Fruit fly (Drosophila melanogaster) whole organism, embryonic: ENCODE data around the gene CG4914.
A peak's percentile ranks its signal among the peaks of the same experiment; 100 is the strongest.

ENCODE experiments used
- ATbp ChIP-seq: fragments of 200-800 bp; sonication (Bioruptor generic); optimal IDR thresholded peaks from 2 replicates; lab custom pipeline; 2017; ENCODE audit warnings: missing biosample characterization, mild to moderate bottlenecking, missing genetic modification characterization, missing genetic modification reagents
- Atf6 ChIP-seq: fragments of 200-800 bp; sonication (Bioruptor generic); IDR thresholded peaks from 2 replicates; pipeline ENCODE4 v1.3.6; 2022; ENCODE audit warnings: missing biosample characterization, missing genetic modification characterization
- Awh ChIP-seq: fragments of 200-800 bp; sonication (Bioruptor generic); IDR thresholded peaks from 2 replicates; pipeline ENCODE4, ENCODE4 v1.3.6; 2022; ENCODE audit warnings: missing biosample characterization, missing genetic modification characterization
- B-H2 ChIP-seq: fragments of 200-800 bp; sonication (Bioruptor generic); optimal IDR thresholded peaks from 2 replicates; lab custom pipeline; 2018; ENCODE audit warnings: missing biosample characterization, mild to moderate bottlenecking, missing genetic modification characterization
- CG10209 ChIP-seq: fragments of 200-800 bp; sonication (Bioruptor generic); optimal IDR thresholded peaks from 3 replicates; lab custom pipeline; 2017; ENCODE audit warnings: missing biosample characterization, mild to moderate bottlenecking, missing genetic modification characterization, missing genetic modification reagents
- CG10274 ChIP-seq: fragments of 200-800 bp; sonication (Bioruptor generic); optimal IDR thresholded peaks from 3 replicates; lab custom pipeline; 2017; ENCODE audit warnings: missing biosample characterization, mild to moderate bottlenecking, missing genetic modification characterization
- CG10565 ChIP-seq: fragments of 200-800 bp; sonication (Bioruptor generic); optimal IDR thresholded peaks from 3 replicates; lab custom pipeline; 2016; ENCODE audit warnings: missing biosample characterization, mild to moderate bottlenecking, missing genetic modification characterization
- CG11398 ChIP-seq: fragments of 200-800 bp; sonication (Bioruptor generic); optimal IDR thresholded peaks from 2 replicates; lab custom pipeline; 2016; ENCODE audit warnings: missing biosample characterization, missing genetic modification characterization
- CG12659 ChIP-seq: fragments of 200-800 bp; sonication (Bioruptor generic); optimal IDR thresholded peaks from 3 replicates; lab custom pipeline; 2017; ENCODE audit warnings: mild to moderate bottlenecking, missing biosample characterization, missing genetic modification reagents, missing genetic modification characterization
- CG12744 ChIP-seq: fragments of 200-800 bp; sonication (Bioruptor generic); optimal IDR thresholded peaks from 2 replicates; lab custom pipeline; 2016; ENCODE audit warnings: missing biosample characterization, missing genetic modification characterization
- CG12769 ChIP-seq: fragments of 200-800 bp; sonication (Bioruptor generic); optimal IDR thresholded peaks from 2 replicates; lab custom pipeline; 2019; ENCODE audit warnings: missing biosample characterization, mild to moderate bottlenecking, missing genetic modification characterization, moderate library complexity
- CG15011 ChIP-seq: fragments of 200-800 bp; sonication (Bioruptor generic); optimal IDR thresholded peaks from 3 replicates; lab custom pipeline; 2018; ENCODE audit warnings: missing biosample characterization, mild to moderate bottlenecking, missing genetic modification characterization
- CG2129 ChIP-seq: fragments of 200-800 bp; sonication (Bioruptor generic); IDR thresholded peaks from 2 replicates; pipeline ENCODE4 v1.3.6; 2022; ENCODE audit warnings: missing biosample characterization, missing genetic modification characterization; ENCODE audit not compliant: partially characterized antibody
- CG2678 ChIP-seq: fragments of 200-800 bp; sonication (Bioruptor generic); optimal IDR thresholded peaks from 3 replicates; lab custom pipeline; 2019; ENCODE audit warnings: missing biosample characterization, mild to moderate bottlenecking, missing genetic modification characterization, moderate library complexity
- CG31224 ChIP-seq: fragments of 200-800 bp; sonication (Bioruptor generic); IDR thresholded peaks from 2 replicates; pipeline ENCODE4 v1.3.6; 2022; ENCODE audit warnings: missing biosample characterization, missing genetic modification characterization
- CG31441 ChIP-seq: fragments of 200-800 bp; sonication (Bioruptor generic); IDR thresholded peaks from 2 replicates; pipeline ENCODE4 v1.3.6; 2022; ENCODE audit warnings: missing biosample characterization, missing genetic modification characterization
- CG3838 ChIP-seq: fragments of 200-800 bp; sonication (Bioruptor generic); optimal IDR thresholded peaks from 3 replicates; lab custom pipeline; 2016; ENCODE audit warnings: missing biosample characterization, missing genetic modification characterization
- CG6813 ChIP-seq: fragments of 200-800 bp; sonication (Bioruptor generic); optimal IDR thresholded peaks from 2 replicates; lab custom pipeline; 2017; ENCODE audit warnings: missing biosample characterization, missing genetic modification characterization, mild to moderate bottlenecking, moderate library complexity, missing genetic modification reagents
- CG7745 ChIP-seq: fragments of 200-800 bp; sonication (Bioruptor generic); optimal IDR thresholded peaks from 2 replicates; lab custom pipeline; 2018; ENCODE audit warnings: missing biosample characterization, mild to moderate bottlenecking, missing genetic modification characterization, moderate library complexity
- CG7786 ChIP-seq: fragments of 200-800 bp; sonication (Bioruptor generic); optimal IDR thresholded peaks from 2 replicates; lab custom pipeline; 2016; ENCODE audit warnings: missing biosample characterization, missing genetic modification characterization
- CG7963 ChIP-seq: fragments of 200-800 bp; sonication (Bioruptor generic); IDR thresholded peaks from 3 replicates; pipeline ENCODE4 v1.3.6; 2022; ENCODE audit warnings: missing biosample characterization, missing genetic modification characterization; ENCODE audit not compliant: partially characterized antibody
- CG8089 ChIP-seq: fragments of 200-800 bp; sonication (Bioruptor generic); optimal IDR thresholded peaks from 3 replicates; lab custom pipeline; 2016; ENCODE audit warnings: missing biosample characterization, missing genetic modification characterization
- Doc2 ChIP-seq: fragments of 200-800 bp; sonication (Bioruptor generic); IDR thresholded peaks from 2 replicates; pipeline ENCODE4 v1.3.6; 2022; ENCODE audit warnings: missing biosample characterization, missing genetic modification characterization
- Fer2 ChIP-seq: fragments of 200-800 bp; sonication (Bioruptor generic); optimal IDR thresholded peaks from 2 replicates; lab custom pipeline; 2018; ENCODE audit warnings: missing biosample characterization, mild to moderate bottlenecking, missing genetic modification characterization, moderate library complexity
- Hey ChIP-seq: fragments of 200-800 bp; sonication (Bioruptor generic); optimal IDR thresholded peaks from 3 replicates; lab custom pipeline; 2018; ENCODE audit warnings: missing biosample characterization, mild to moderate bottlenecking, missing genetic modification characterization
- Hr51 ChIP-seq, 2 experiments: fragments of 200-800 bp; sonication (Bioruptor generic); optimal IDR thresholded peaks; 2 replicates in 1 of 2; 3 replicates in 1 of 2; lab custom pipeline; 2016 to 2018; ENCODE audit warnings: missing biosample characterization in 2 of 2, missing genetic modification characterization in 2 of 2, mild to moderate bottlenecking in 1 of 2, moderate library complexity in 1 of 2
- MTF-1 ChIP-seq: fragments of 200-800 bp; sonication (Bioruptor generic); optimal IDR thresholded peaks from 2 replicates; lab custom pipeline; 2018; ENCODE audit warnings: missing biosample characterization, mild to moderate bottlenecking, missing genetic modification characterization, borderline replicate concordance
- Meics ChIP-seq: fragments of 200-800 bp; sonication (Bioruptor generic); optimal IDR thresholded peaks from 2 replicates; lab custom pipeline; 2017; ENCODE audit warnings: missing biosample characterization, mild to moderate bottlenecking, missing genetic modification characterization
- NK7.1 ChIP-seq: fragments of 200-800 bp; sonication (Bioruptor generic); optimal IDR thresholded peaks from 3 replicates; lab custom pipeline; 2016; ENCODE audit warnings: missing biosample characterization, missing genetic modification characterization
- Sin3A ChIP-seq: fragments of >200 bp; optimal IDR thresholded peaks from 2 replicates; lab custom pipeline; 2018
- Six4 ChIP-seq: fragments of 200-800 bp; sonication (Bioruptor generic); optimal IDR thresholded peaks from 2 replicates; lab custom pipeline; 2016; ENCODE audit warnings: missing biosample characterization, missing genetic modification characterization
- Spps ChIP-seq: fragments of 200-800 bp; sonication (Bioruptor generic); optimal IDR thresholded peaks from 2 replicates; lab custom pipeline; 2018; ENCODE audit warnings: missing biosample characterization, mild to moderate bottlenecking, missing genetic modification characterization
- Trl ChIP-seq, 3 experiments: fragments of >200 bp in 2 of 3; fragments of 200-800 bp in 1 of 3; sonication (Bioruptor generic) in 1 of 3; optimal IDR thresholded peaks; 2 replicates in 1 of 3; 3 replicates in 2 of 3; lab custom pipeline; 2016 to 2017; ENCODE audit warnings: missing biosample characterization in 1 of 3, missing genetic modification characterization in 1 of 3
- al ChIP-seq: fragments of 200-800 bp; sonication (Bioruptor generic); IDR thresholded peaks from 2 replicates; pipeline ENCODE4 v1.3.6; 2022; ENCODE audit warnings: missing biosample characterization, missing genetic modification characterization
- caup ChIP-seq: fragments of 200-800 bp; sonication (Bioruptor generic); optimal IDR thresholded peaks from 3 replicates; lab custom pipeline; 2017; ENCODE audit warnings: missing biosample characterization, mild to moderate bottlenecking, missing genetic modification characterization, moderate library complexity; ENCODE audit not compliant: severe bottlenecking
- chinmo ChIP-seq: fragments of 200-800 bp; sonication (Bioruptor generic); IDR thresholded peaks from 4 replicates; pipeline ENCODE4 v1.3.6; 2022; ENCODE audit warnings: missing biosample characterization, missing genetic modification characterization; ENCODE audit not compliant: partially characterized antibody
- chn ChIP-seq: fragments of 200-800 bp; sonication (Bioruptor generic); optimal IDR thresholded peaks from 2 replicates; lab custom pipeline; 2016; ENCODE audit warnings: missing biosample characterization, missing genetic modification characterization
- ewg ChIP-seq: fragments of 200-800 bp; sonication (Bioruptor generic); optimal IDR thresholded peaks from 3 replicates; lab custom pipeline; 2017; ENCODE audit warnings: mild to moderate bottlenecking, missing biosample characterization, missing genetic modification reagents, missing genetic modification characterization
- exex ChIP-seq: fragments of 200-800 bp; sonication (Bioruptor generic); optimal IDR thresholded peaks from 4 replicates; lab custom pipeline; 2018; ENCODE audit warnings: missing biosample characterization, mild to moderate bottlenecking, missing genetic modification characterization, moderate library complexity
- gcm2 ChIP-seq: fragments of 200-800 bp; sonication (Bioruptor generic); optimal IDR thresholded peaks from 2 replicates; lab custom pipeline; 2016; ENCODE audit warnings: missing biosample characterization, missing genetic modification characterization
- ken ChIP-seq: fragments of 200-800 bp; sonication (Bioruptor generic); IDR thresholded peaks from 3 replicates; pipeline ENCODE4 v1.3.6; 2022; ENCODE audit warnings: missing biosample characterization, missing genetic modification characterization
- nau ChIP-seq: fragments of 200-800 bp; sonication (Bioruptor generic); optimal IDR thresholded peaks from 3 replicates; lab custom pipeline; 2017; ENCODE audit warnings: missing biosample characterization, mild to moderate bottlenecking, missing genetic modification characterization, missing genetic modification reagents
- pan ChIP-seq, 4 experiments: fragments of >200 bp in 3 of 4; fragments of 200-800 bp in 1 of 4; sonication (Bioruptor generic) in 1 of 4; optimal IDR thresholded peaks in 3 of 4; IDR thresholded peaks in 1 of 4; 2 replicates each; pipeline versions ENCODE4 v1.3.6 to Lab custom; 2017 to 2022; ENCODE audit warnings: missing biosample characterization in 2 of 4, missing genetic modification characterization in 2 of 4, mixed read lengths in 1 of 4
- prd ChIP-seq, 3 experiments: fragments of >200 bp in 2 of 3; fragments of 200-800 bp in 1 of 3; sonication (Bioruptor generic) in 1 of 3; optimal IDR thresholded peaks in 2 of 3; IDR thresholded peaks in 1 of 3; 2 replicates in 2 of 3; 3 replicates in 1 of 3; pipeline versions ENCODE4 v1.3.6 to Lab custom; 2017 to 2022; ENCODE audit warnings: missing biosample characterization in 1 of 3, missing genetic modification characterization in 1 of 3
- seq ChIP-seq: fragments of 200-800 bp; sonication (Bioruptor generic); IDR thresholded peaks from 2 replicates; pipeline ENCODE4 v1.3.6; 2022; ENCODE audit warnings: missing biosample characterization, missing genetic modification characterization
- tap ChIP-seq: fragments of 200-800 bp; optimal IDR thresholded peaks from 3 replicates; lab custom pipeline; 2019; ENCODE audit warnings: missing biosample characterization, mild to moderate bottlenecking, missing genetic modification characterization, moderate library complexity
- tgo ChIP-seq: fragments of 200-800 bp; sonication (Bioruptor generic); IDR thresholded peaks from 3 replicates; pipeline ENCODE4 v1.3.6; 2022; ENCODE audit warnings: missing biosample characterization, missing genetic modification characterization
- trem ChIP-seq: fragments of 200-800 bp; optimal IDR thresholded peaks from 3 replicates; lab custom pipeline; 2019; ENCODE audit warnings: missing biosample characterization, mild to moderate bottlenecking, missing genetic modification characterization, moderate library complexity

The CG4914 gene

DNA sequence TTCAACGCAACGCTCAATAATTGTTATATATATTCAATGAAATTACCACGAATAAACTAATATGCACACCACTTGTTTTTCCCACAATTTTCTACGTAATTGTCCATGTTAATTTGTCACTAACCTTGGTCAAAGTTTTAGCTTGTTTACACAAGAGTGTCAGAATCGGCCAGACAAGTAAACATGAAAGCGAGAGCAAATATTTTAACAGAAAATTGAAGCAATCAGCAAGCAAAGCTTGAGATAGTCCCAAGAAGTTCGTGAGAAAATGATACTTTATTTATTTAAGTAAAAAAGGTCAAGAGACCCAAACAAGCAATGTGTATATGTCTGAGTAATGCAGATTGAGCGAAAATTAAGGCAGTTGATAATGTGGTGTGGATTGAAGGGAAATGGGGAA lies 30.1 kb upstream of the CG4914 start:
- peak; percentile 70 for TF ChIP-seq CG2678 (tag; lab: Kevin White, UChicago)
- TF ChIP-seq trem, result no peak
- no peak for TF ChIP-seq tap (tag; lab: Kevin White, UChicago)
- TF ChIP-seq ewg (GFP tag; lab: Kevin White, UChicago), result no peak
- peak; percentile 44 for TF ChIP-seq CG12659 (GFP tag; lab: Kevin White, UChicago)
- TF ChIP-seq CG8089 (GFP tag; lab: Kevin White, UChicago), result peak; percentile 5
- peak; percentile 66 for TF ChIP-seq Awh (GFP tag; lab: Robert Waterston, UW)
- no peak for TF ChIP-seq Doc2 (GFP tag; lab: Robert Waterston, UW)
- no peak for TF ChIP-seq Six4 (GFP tag; lab: Kevin White, UChicago)
- no peak for TF ChIP-seq prd (optimal IDR thresholded peaks at IDR 0.05; lab: Kevin White, UChicago)
- no peak for TF ChIP-seq prd (GFP tag; IDR thresholded peaks at IDR 0.05; lab: Robert Waterston, UW)
- TF ChIP-seq Atf6 (GFP tag; lab: Robert Waterston, UW), result peak; percentile 77
- no peak for TF ChIP-seq CG7745
- peak; percentile 44 for TF ChIP-seq CG11398
- peak; percentile 23 for TF ChIP-seq exex (tag; lab: Kevin White, UChicago)
- peak; percentile 46 for TF ChIP-seq ATbp
- no peak for TF ChIP-seq chn (GFP tag; lab: Kevin White, UChicago)
- no peak for TF ChIP-seq ken
- TF ChIP-seq chinmo (GFP tag; lab: Robert Waterston, UW), result no peak
- TF ChIP-seq Hey (tag; lab: Kevin White, UChicago), result peak; percentile 27
- peak; percentile 44 for TF ChIP-seq Meics
- TF ChIP-seq CG15011 (GFP tag; lab: Kevin White, UChicago), result peak; percentile 54
- 0 out of 3 replicates have a peak, but pooled peaks have one; percentile 19 for TF ChIP-seq tgo (GFP tag; lab: Robert Waterston, UW)
- no peak for TF ChIP-seq gcm2 (GFP tag; lab: Kevin White, UChicago)
- TF ChIP-seq seq (GFP tag; lab: Robert Waterston, UW), result peak; percentile 64
- no peak for TF ChIP-seq CG7963
- no peak for TF ChIP-seq CG31224
- TF ChIP-seq MTF-1 (GFP tag; lab: Kevin White, UChicago), result no peak
- TF ChIP-seq CG7786 (GFP tag; lab: Kevin White, UChicago), result peak; percentile 5
- TF ChIP-seq CG6813 (GFP tag; lab: Kevin White, UChicago), result peak; percentile 50
- TF ChIP-seq Fer2, result peak; percentile 65
- TF ChIP-seq CG12769, result peak; percentile 54
- peak; percentile 56 for TF ChIP-seq CG12744 (GFP tag; lab: Kevin White, UChicago)
- TF ChIP-seq CG31441 (GFP tag; lab: Robert Waterston, UW), result no peak
- TF ChIP-seq CG10274 (GFP tag; lab: Kevin White, UChicago), result peak; percentile 1
- no peak for TF ChIP-seq Sin3A
- TF ChIP-seq B-H2, result peak; percentile 36
- peak in 1 of 2 experiments; percentile 4 for TF ChIP-seq Trl (optimal IDR thresholded peaks at IDR 0.05; lab: Kevin White, UChicago)
- TF ChIP-seq Trl (GFP tag; optimal IDR thresholded peaks at IDR 0.05; lab: Kevin White, UChicago), result peak; percentile 62
- peak; percentile 56 for TF ChIP-seq CG10209
- peak; percentile 14 for TF ChIP-seq nau (GFP tag; lab: Kevin White, UChicago)
- no peak for TF ChIP-seq Spps (tag; lab: Kevin White, UChicago)
- peak; percentile 47 for TF ChIP-seq CG3838 (GFP tag; lab: Kevin White, UChicago)
- TF ChIP-seq CG10565, result no peak
- TF ChIP-seq pan (optimal IDR thresholded peaks at IDR 0.05; lab: Kevin White, UChicago), result no peak
- TF ChIP-seq pan (GFP tag; optimal IDR thresholded peaks at IDR 0.05 in 1 of 2, IDR thresholded peaks at IDR 0.05 in 1 of 2), result peak in 1 of 2 experiments; percentile 62
- peak; percentile 59 for TF ChIP-seq caup
- TF ChIP-seq Hr51 (GFP tag; optimal IDR thresholded peaks at IDR 0.05; lab: Kevin White, UChicago), result peak in 1 of 2 experiments; percentile 33
- TF ChIP-seq CG2129 (GFP tag; lab: Robert Waterston, UW), result no peak
- no peak for TF ChIP-seq al (GFP tag; lab: Robert Waterston, UW)
- peak; percentile 51 for TF ChIP-seq NK7.1 (GFP tag; lab: Kevin White, UChicago)
